Worm (Caenorhabditis elegans): Measurements from ENCODE around the gene Y32B12A.5.

ce11 chrV:16455065-16455464 is 32.3 kb downstream of the Y32B12A.5 start, which contains the start of gene str-14:
- TF ChIP-seq elt-3 (tag; optimal IDR thresholded peaks at IDR 0.05) (no peak), nhr-237 (tag; optimal IDR thresholded peaks at IDR 0.05) (no peak), blmp-1 (tag; optimal IDR thresholded peaks at IDR 0.05) (no peak), unc-62 (GFP tag; optimal IDR thresholded peaks at IDR 0.05) (no peak), nhr-12 (tag; optimal IDR thresholded peaks at IDR 0.05) (no peak), lsy-2 (tag; optimal IDR thresholded peaks at IDR 0.05) (no peak), pha-4 (tag; optimal IDR thresholded peaks at IDR 0.05) (no peak), elt-1 (tag; optimal IDR thresholded peaks at IDR 0.05; ENCODE audit: borderline replicate concordance, insufficient read depth) (no peak)

All from whole organism, mixed stage, embryonic.